Worm (Caenorhabditis elegans) whole organism, early embryonic: ENCODE data around the gene ceh-62.

ENCODE experiments used
- aly-1 ChIP-seq: sonication (generic microtip); optimal IDR thresholded peaks from 2 replicates; lab custom pipeline; 2016; ENCODE audit warnings: missing genetic modification characterization, missing compliant biosample characterization
- ama-1 ChIP-seq: fragments of 150-350 bp; optimal IDR thresholded peaks from 2 replicates; lab custom pipeline; 2014
- ceh-36 ChIP-seq: sonication (generic microtip); optimal IDR thresholded peaks from 2 replicates; lab custom pipeline; 2016; ENCODE audit warnings: missing genetic modification characterization, inconsistent platforms, missing compliant biosample characterization
- ets-7 ChIP-seq: sonication (generic microtip); optimal IDR thresholded peaks from 2 replicates; lab custom pipeline; 2016; ENCODE audit warnings: missing genotype, missing genetic modification characterization, missing compliant biosample characterization
- flt-1 ChIP-seq: fragments of 200-800 bp; sonication (Bioruptor generic); IDR thresholded peaks from 2 replicates; pipeline ENCODE4 v1.3.6; 2022; ENCODE audit warnings: missing genetic modification characterization, missing compliant biosample characterization
- hmbx-1 ChIP-seq: sonication (generic microtip); optimal IDR thresholded peaks from 2 replicates; lab custom pipeline; 2016; ENCODE audit warnings: mild to moderate bottlenecking, missing genetic modification characterization, missing compliant biosample characterization
- hnd-1 ChIP-seq: sonication (generic microtip); optimal IDR thresholded peaks from 2 replicates; lab custom pipeline; 2016; ENCODE audit warnings: missing genetic modification characterization, missing compliant biosample characterization
- pes-1 ChIP-seq: fragments of 200-800 bp; sonication (Bioruptor generic); IDR thresholded peaks from 2 replicates; pipeline ENCODE4 v1.3.6; 2022; ENCODE audit warnings: missing genetic modification reagents, missing genetic modification characterization, missing compliant biosample characterization
- scrt-1 ChIP-seq: fragments of 200-800 bp; sonication (Bioruptor generic); IDR thresholded peaks from 2 replicates; pipeline ENCODE4 v1.3.6; 2022; ENCODE audit warnings: missing genetic modification characterization, missing compliant biosample characterization
- sea-1 ChIP-seq: fragments of 200-800 bp; sonication (Bioruptor generic); conservative IDR thresholded peaks from 2 replicates; pipeline ENCODE4 v1.3.6; 2022; ENCODE audit warnings: missing genetic modification characterization, missing compliant biosample characterization
- tbx-11 ChIP-seq: fragments of 200-800 bp; sonication (Bioruptor generic); IDR thresholded peaks from 2 replicates; pipeline ENCODE4 v1.3.6; 2022; ENCODE audit warnings: missing genetic modification characterization, missing compliant biosample characterization

ce11 chrII:10849903-10850302 lies 44.4 kb downstream of the ceh-62 start, which contains the start of gene M106.2:
- TF ChIP-seq ceh-36 (tag; lab: Kevin White, UChicago) (no peak), ets-7 (tag; lab: Kevin White, UChicago) (no peak), sea-1 (no peak), pes-1 (GFP tag; lab: Robert Waterston, UW) (no peak), flt-1 (GFP tag; lab: Robert Waterston, UW) (no peak), ama-1 (no peak), tbx-11 (GFP tag; lab: Robert Waterston, UW) (no peak), hmbx-1 (tag; lab: Kevin White, UChicago) (no peak), scrt-1 (no peak), hnd-1 (no peak), aly-1 (no peak)
